Worm (Caenorhabditis elegans) whole organism, late embryonic: ENCODE results near the gene F59E12.6.
A peak's percentile ranks its signal among the peaks of the same experiment; 100 is the strongest.

Experiments
- C08G9.2 ChIP-seq: sonication (generic microtip); optimal IDR thresholded peaks from 2 replicates; lab custom pipeline; 2016; ENCODE audit warnings: mild to moderate bottlenecking, missing genetic modification characterization, moderate library complexity, missing compliant biosample characterization
- C38D4.7 ChIP-seq: fragments of 200-800 bp; sonication (Bioruptor generic); optimal IDR thresholded peaks from 2 replicates; lab custom pipeline; 2018; ENCODE audit warnings: mild to moderate bottlenecking, missing genetic modification characterization, moderate library complexity, missing compliant biosample characterization
- F13H6.1 ChIP-seq: sonication (generic microtip); optimal IDR thresholded peaks from 2 replicates; lab custom pipeline; 2016; ENCODE audit warnings: missing genetic modification characterization, missing compliant biosample characterization
- K02D7.2 ChIP-seq: sonication (generic microtip); optimal IDR thresholded peaks from 2 replicates; lab custom pipeline; 2017; ENCODE audit warnings: mild to moderate bottlenecking, missing genetic modification characterization, missing compliant biosample characterization
- ama-1 ChIP-seq: fragments of 150-350 bp; optimal IDR thresholded peaks from 2 replicates; lab custom pipeline; 2014
- ceh-14 ChIP-seq: sonication (generic microtip); optimal IDR thresholded peaks from 2 replicates; lab custom pipeline; 2016; ENCODE audit warnings: missing genotype, missing genetic modification characterization, missing compliant biosample characterization
- ceh-18 ChIP-seq: sonication (generic microtip); optimal IDR thresholded peaks from 2 replicates; lab custom pipeline; 2016; ENCODE audit warnings: missing genetic modification characterization, missing compliant biosample characterization
- ceh-24 ChIP-seq: sonication (generic microtip); optimal IDR thresholded peaks from 2 replicates; lab custom pipeline; 2016; ENCODE audit warnings: mild to moderate bottlenecking, missing genetic modification characterization, missing compliant biosample characterization
- ceh-31 ChIP-seq: sonication (generic microtip); optimal IDR thresholded peaks from 2 replicates; lab custom pipeline; 2016; ENCODE audit warnings: missing genetic modification characterization, missing compliant biosample characterization
- ceh-34 ChIP-seq: sonication (generic microtip); optimal IDR thresholded peaks from 2 replicates; lab custom pipeline; 2016; ENCODE audit warnings: mild to moderate bottlenecking, missing genetic modification characterization, missing compliant biosample characterization
- ceh-45 ChIP-seq: fragments of 200-800 bp; sonication (Bioruptor generic); IDR thresholded peaks from 2 replicates; pipeline ENCODE4 v1.3.6; 2022; ENCODE audit warnings: missing genetic modification reagents, missing genetic modification characterization, missing compliant biosample characterization
- ceh-6 ChIP-seq: fragments of 200-800 bp; sonication (Bioruptor generic); optimal IDR thresholded peaks from 2 replicates; lab custom pipeline; 2018; ENCODE audit warnings: mild to moderate bottlenecking, missing genetic modification characterization, missing compliant biosample characterization
- ceh-9 ChIP-seq: sonication (generic microtip); optimal IDR thresholded peaks from 2 replicates; lab custom pipeline; 2016; ENCODE audit warnings: mild to moderate bottlenecking, missing genetic modification characterization, inconsistent platforms, missing compliant biosample characterization
- che-1 ChIP-seq: sonication (generic microtip); optimal IDR thresholded peaks from 2 replicates; lab custom pipeline; 2016; ENCODE audit warnings: mild to moderate bottlenecking, missing genetic modification characterization, missing compliant biosample characterization
- dve-1 ChIP-seq: sonication (generic microtip); optimal IDR thresholded peaks from 2 replicates; lab custom pipeline; 2017; ENCODE audit warnings: antibody characterized with exemption, mild to moderate bottlenecking, missing genetic modification characterization, missing compliant biosample characterization
- elt-2 ChIP-seq: sonication (generic microtip); optimal IDR thresholded peaks from 2 replicates; lab custom pipeline; 2016; ENCODE audit warnings: missing genetic modification reagents, missing genetic modification characterization, missing compliant biosample characterization
- elt-4 ChIP-seq: sonication (generic microtip); optimal IDR thresholded peaks from 2 replicates; lab custom pipeline; 2016; ENCODE audit warnings: missing genetic modification characterization, missing compliant biosample characterization
- fkh-10 ChIP-seq: fragments of 150-350 bp; optimal IDR thresholded peaks from 2 replicates; lab custom pipeline; 2014; ENCODE audit warnings: missing biosample characterization, missing genetic modification reagents, missing genetic modification characterization
- fkh-6 ChIP-seq: sonication (generic microtip); optimal IDR thresholded peaks from 2 replicates; lab custom pipeline; 2016; ENCODE audit warnings: missing genetic modification characterization, missing compliant biosample characterization
- gmeb-2 ChIP-seq: sonication (generic microtip); optimal IDR thresholded peaks from 2 replicates; lab custom pipeline; 2016; ENCODE audit warnings: missing genetic modification characterization, inconsistent platforms, missing compliant biosample characterization
- hlh-13 ChIP-seq: fragments of 200-800 bp; sonication (Bioruptor generic); optimal IDR thresholded peaks from 2 replicates; lab custom pipeline; 2018; ENCODE audit warnings: mild to moderate bottlenecking, missing genetic modification characterization, missing compliant biosample characterization
- hlh-6 ChIP-seq: sonication (generic microtip); optimal IDR thresholded peaks from 2 replicates; lab custom pipeline; 2016; ENCODE audit warnings: missing genotype, missing genetic modification characterization, missing compliant biosample characterization
- lim-6 ChIP-seq: sonication (generic microtip); optimal IDR thresholded peaks from 2 replicates; lab custom pipeline; 2016; ENCODE audit warnings: missing genetic modification characterization, missing compliant biosample characterization
- madf-2 ChIP-seq: sonication (generic microtip); optimal IDR thresholded peaks from 2 replicates; lab custom pipeline; 2017; ENCODE audit warnings: missing genetic modification characterization, missing compliant biosample characterization
- nhr-11 ChIP-seq: fragments of 150-350 bp; optimal IDR thresholded peaks from 2 replicates; lab custom pipeline; 2014; ENCODE audit warnings: missing biosample characterization, missing genetic modification characterization
- nhr-232 ChIP-seq: sonication (generic microtip); optimal IDR thresholded peaks from 2 replicates; lab custom pipeline; 2016; ENCODE audit warnings: missing genetic modification characterization, missing compliant biosample characterization
- npax-4 ChIP-seq: sonication (generic microtip); optimal IDR thresholded peaks from 2 replicates; lab custom pipeline; 2016; ENCODE audit warnings: missing genetic modification characterization, missing compliant biosample characterization
- pag-3 ChIP-seq: sonication (generic microtip); optimal IDR thresholded peaks from 2 replicates; lab custom pipeline; 2016; ENCODE audit warnings: missing compliant biosample characterization, missing genetic modification characterization, borderline replicate concordance
- pax-1 ChIP-seq: fragments of 150-350 bp; optimal IDR thresholded peaks from 2 replicates; lab custom pipeline; 2014; ENCODE audit warnings: missing biosample characterization, missing genetic modification characterization
- pha-2 ChIP-seq: sonication (generic microtip); optimal IDR thresholded peaks from 2 replicates; lab custom pipeline; 2017; ENCODE audit warnings: mild to moderate bottlenecking, missing genetic modification characterization, missing compliant biosample characterization
- pqm-1 ChIP-seq: sonication (generic microtip); optimal IDR thresholded peaks from 2 replicates; lab custom pipeline; 2016; ENCODE audit warnings: missing genetic modification characterization, missing compliant biosample characterization
- pros-1 ChIP-seq: fragments of 150-350 bp; optimal IDR thresholded peaks from 2 replicates; lab custom pipeline; 2014; ENCODE audit warnings: missing biosample characterization, missing genetic modification reagents, missing genetic modification characterization
- ref-2 ChIP-seq: sonication (generic microtip); optimal IDR thresholded peaks from 2 replicates; lab custom pipeline; 2016; ENCODE audit warnings: missing genetic modification characterization, missing compliant biosample characterization
- rnt-1 ChIP-seq: sonication (generic microtip); optimal IDR thresholded peaks from 2 replicates; lab custom pipeline; 2016; ENCODE audit warnings: missing genetic modification characterization, missing compliant biosample characterization
- sdc-2 ChIP-seq: sonication (generic microtip); optimal IDR thresholded peaks from 2 replicates; lab custom pipeline; 2016; ENCODE audit warnings: missing genotype, missing genetic modification characterization, missing compliant biosample characterization
- syd-9 ChIP-seq: sonication (generic microtip); optimal IDR thresholded peaks from 2 replicates; lab custom pipeline; 2016; ENCODE audit warnings: mild to moderate bottlenecking, missing genetic modification characterization, moderate library complexity, missing compliant biosample characterization
- tbx-7 ChIP-seq: sonication (generic microtip); optimal IDR thresholded peaks from 2 replicates; lab custom pipeline; 2016; ENCODE audit warnings: missing genotype, missing genetic modification characterization, missing compliant biosample characterization
- ttx-3 ChIP-seq: sonication (generic microtip); optimal IDR thresholded peaks from 2 replicates; lab custom pipeline; 2016; ENCODE audit warnings: missing genetic modification reagents, missing genetic modification characterization, missing compliant biosample characterization
- unc-55 ChIP-seq: sonication (generic microtip); optimal IDR thresholded peaks from 2 replicates; lab custom pipeline; 2017; ENCODE audit warnings: missing biosample characterization, missing genetic modification reagents, missing genetic modification characterization
- unc-86 ChIP-seq: sonication (generic microtip); optimal IDR thresholded peaks from 2 replicates; lab custom pipeline; 2016; ENCODE audit warnings: missing genetic modification characterization, missing compliant biosample characterization
- zip-5 ChIP-seq: sonication (generic microtip); optimal IDR thresholded peaks from 2 replicates; lab custom pipeline; 2016; ENCODE audit warnings: missing genetic modification characterization, missing compliant biosample characterization

F59E12.6 gene

DNA sequence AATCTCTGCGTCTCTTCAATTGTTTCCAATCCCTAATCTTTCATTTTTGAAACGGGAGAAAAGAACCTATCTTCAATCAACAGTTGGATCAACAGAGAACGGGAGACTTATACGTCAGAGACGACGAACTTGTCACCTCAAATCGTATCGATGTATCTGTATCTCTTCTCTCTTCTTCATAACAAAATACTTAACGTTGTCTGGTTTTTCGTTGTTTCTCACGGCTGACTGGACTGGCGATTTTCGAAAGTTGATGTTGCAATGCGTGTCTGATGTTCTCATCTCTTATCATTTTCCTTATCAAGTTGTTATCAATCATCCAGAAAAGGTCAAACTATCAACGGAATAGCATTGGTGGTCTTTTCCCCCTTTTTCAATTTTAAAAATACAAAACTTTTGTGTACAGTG lies 25.2 kb downstream of the F59E12.6 start:
- TF ChIP-seq pros-1 (tag; lab: Kevin White, UChicago) (no peak), ceh-18 (no peak), pqm-1 (no peak), unc-55 (peak; percentile 39), elt-2 (tag; lab: Kevin White, UChicago) (peak; percentile 99)

DNA sequence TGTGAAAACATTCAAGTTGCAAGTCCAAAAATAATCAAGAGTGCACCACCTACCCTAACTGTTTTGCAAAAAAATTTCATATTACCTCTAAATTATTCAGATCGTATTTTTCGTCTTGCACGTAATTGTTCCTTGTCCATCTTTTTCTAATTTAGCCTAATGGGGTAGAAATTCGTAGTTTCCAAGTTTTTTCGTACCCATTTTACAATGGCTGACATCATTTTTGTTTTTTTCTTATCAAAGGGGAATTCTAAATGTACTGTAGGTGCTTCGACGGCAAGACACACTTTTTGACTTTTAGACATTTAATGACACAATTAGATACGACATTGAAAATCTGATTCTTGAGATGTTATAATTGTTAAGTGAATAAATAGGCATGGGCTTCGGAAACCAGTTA lies 26.3 kb downstream of the F59E12.6 start:
- TF ChIP-seq elt-4 (tag; lab: Kevin White, UChicago) (no peak), ceh-34 (no peak), pros-1 (tag; lab: Kevin White, UChicago) (no peak), ref-2 (no peak), zip-5 (tag; lab: Kevin White, UChicago) (no peak), fkh-10 (GFP tag; lab: Kevin White, UChicago) (no peak), nhr-11 (tag; lab: Kevin White, UChicago) (no peak), elt-2 (tag; lab: Kevin White, UChicago) (no peak), hlh-6 (tag; lab: Kevin White, UChicago) (no peak), ceh-6 (GFP tag; lab: Kevin White, UChicago) (no peak), rnt-1 (tag; lab: Kevin White, UChicago) (no peak), ceh-24 (tag; lab: Kevin White, UChicago) (no peak), ceh-31 (tag; lab: Kevin White, UChicago) (no peak)

DNA sequence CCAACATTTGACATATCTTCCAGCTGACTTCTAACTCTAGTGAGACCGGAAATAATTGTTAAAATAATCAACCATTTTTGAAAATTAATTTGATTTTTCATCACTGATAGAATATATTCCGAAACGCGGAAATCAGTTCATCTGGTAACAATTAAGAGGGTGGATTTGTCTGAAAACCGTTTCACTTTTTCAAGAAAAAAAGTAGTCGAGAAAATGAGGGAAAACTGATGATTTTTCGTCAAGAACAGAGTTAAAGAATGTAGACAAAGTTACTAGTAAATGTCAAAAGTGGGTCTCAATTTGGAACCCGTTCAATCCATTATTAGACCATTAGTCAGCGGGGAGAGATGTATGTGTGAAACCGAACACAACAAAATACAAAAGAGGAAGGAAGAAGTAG lies 27.6 kb downstream of the F59E12.6 start, which contains the start of gene C17G10.6:
C17G10.6 (minus strand) TSS at position 101 of the 400 bp plus-strand sequence.
- no peak for TF ChIP-seq elt-2 (tag; lab: Kevin White, UChicago)
- no peak for TF ChIP-seq che-1 (tag; lab: Kevin White, UChicago)
- TF ChIP-seq pax-1, result no peak
- no peak for TF ChIP-seq ref-2
- TF ChIP-seq pag-3, result no peak
- no peak for TF ChIP-seq ceh-14 (tag; lab: Kevin White, UChicago)
- TF ChIP-seq K02D7.2 (tag; lab: Kevin White, UChicago), result no peak
- no peak for TF ChIP-seq elt-4 (tag; lab: Kevin White, UChicago)
- no peak for TF ChIP-seq nhr-232
- TF ChIP-seq lim-6 (tag; lab: Kevin White, UChicago), result no peak
- no peak for TF ChIP-seq unc-55
- TF ChIP-seq syd-9, result no peak
- no peak for TF ChIP-seq unc-86
- TF ChIP-seq npax-4, result no peak
- no peak for TF ChIP-seq fkh-10 (GFP tag; lab: Kevin White, UChicago)
- TF ChIP-seq gmeb-2 (tag; lab: Kevin White, UChicago), result no peak
- TF ChIP-seq tbx-7 (tag; lab: Kevin White, UChicago), result no peak
- TF ChIP-seq ceh-9 (tag; lab: Kevin White, UChicago), result no peak
- TF ChIP-seq, all 69 proteins: peak for 0

DNA sequence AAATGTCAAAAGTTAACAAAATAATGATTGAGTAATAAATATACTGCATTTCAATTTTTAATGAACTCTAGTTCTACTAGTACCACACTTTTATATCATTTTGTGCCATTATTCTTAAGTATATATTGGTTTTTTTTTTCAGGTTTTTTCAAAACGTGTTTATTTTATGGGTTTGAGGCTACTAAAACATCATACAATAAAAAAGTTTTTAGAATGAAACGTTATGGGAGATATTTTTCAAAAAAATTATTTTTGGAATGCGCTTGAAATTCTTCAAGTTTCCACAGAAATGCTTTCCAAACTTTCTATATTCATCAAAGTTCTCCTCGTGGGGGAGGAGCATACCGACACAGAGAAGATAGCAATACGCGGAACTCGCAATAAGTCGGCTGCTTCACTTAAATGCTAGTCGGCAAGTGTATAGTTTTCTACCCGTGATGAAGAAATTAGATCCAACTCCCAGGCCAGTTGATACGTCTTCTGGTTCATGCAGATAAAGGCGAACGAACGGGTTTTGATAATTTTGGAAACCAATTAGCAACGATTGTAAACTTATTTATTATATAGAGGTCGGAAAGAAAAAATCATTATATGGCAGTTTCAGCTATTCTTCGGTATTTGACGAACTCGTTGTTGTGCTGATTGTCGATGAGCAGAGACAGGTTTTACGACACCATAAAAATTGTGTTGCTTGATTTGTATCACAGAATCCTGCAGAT lies 31.3 kb downstream of the F59E12.6 start, which contains the start of gene C17G10.10:
C17G10.10 (minus strand) TSS at position 51 of the 719 bp plus-strand sequence.
- TF ChIP-seq ttx-3 (no peak), dve-1 (tag; lab: Kevin White, UChicago) (peak; percentile 35), elt-2 (tag; lab: Kevin White, UChicago) (peak; percentile 70), ama-1 (lab: Kevin White, UChicago) (peak; percentile 17)

DNA sequence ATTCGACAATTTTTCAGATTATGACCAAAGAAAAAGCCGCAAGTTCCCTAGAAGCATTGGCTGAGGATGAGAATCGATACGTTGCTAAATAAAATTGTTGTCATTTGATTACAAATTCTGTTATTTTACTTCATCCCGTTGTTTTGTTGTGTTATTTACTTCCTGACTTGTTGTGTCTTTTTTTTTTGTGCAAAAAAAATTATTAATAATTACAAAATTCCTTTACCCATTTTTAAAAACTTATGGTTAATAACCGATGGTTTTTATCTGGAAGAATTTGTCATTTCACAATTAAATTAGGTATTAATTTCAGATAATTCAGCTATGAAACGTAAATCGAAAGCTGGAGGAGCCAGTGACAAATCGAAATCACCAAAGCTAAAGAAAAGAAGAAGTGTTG lies 34.5 kb downstream of the F59E12.6 start, which contains the start of gene C17G10.1:
C17G10.1 (plus strand) TSS at position 301 of the 400 bp plus-strand sequence.
- TF ChIP-seq syd-9 (no peak), sdc-2 (no peak), ref-2 (no peak), ceh-31 (tag; lab: Kevin White, UChicago) (no peak), nhr-11 (tag; lab: Kevin White, UChicago) (no peak), nhr-232 (no peak), fkh-6 (no peak), F13H6.1 (tag; lab: Kevin White, UChicago) (no peak), npax-4 (no peak), ceh-24 (tag; lab: Kevin White, UChicago) (no peak), ceh-18 (no peak), ceh-34 (no peak), K02D7.2 (tag; lab: Kevin White, UChicago) (no peak), madf-2 (tag; lab: Kevin White, UChicago) (no peak), C08G9.2 (tag; lab: Kevin White, UChicago) (no peak), hlh-13 (GFP tag; lab: Kevin White, UChicago) (no peak), pha-2 (tag; lab: Kevin White, UChicago) (no peak), ceh-45 (GFP tag; lab: Robert Waterston, UW) (no peak), C38D4.7 (no peak)
